Worm (Caenorhabditis elegans): Measurements from ENCODE around the gene B0303.14.

DNA sequence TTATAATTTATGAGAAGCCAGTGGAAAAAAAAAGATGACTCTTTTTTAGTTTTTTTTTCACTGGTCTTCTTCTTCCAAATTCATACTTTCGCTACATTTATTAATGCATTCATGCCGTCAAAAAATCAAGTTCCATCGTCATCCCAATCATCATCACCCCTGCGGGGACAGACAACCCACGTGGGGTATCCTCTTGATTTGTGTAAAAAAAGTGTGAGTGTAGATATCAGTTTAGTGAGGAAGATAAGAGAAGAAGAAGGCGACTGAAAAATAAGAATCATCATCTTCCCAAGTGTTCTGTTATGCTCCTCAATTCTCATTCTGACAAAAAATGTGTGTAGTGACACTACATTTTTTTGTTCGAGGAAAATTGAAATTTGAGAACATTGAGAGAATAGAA lies 16.0 kb upstream of the B0303.14 start:
- TF ChIP-seq elt-3 (tag; optimal IDR thresholded peaks at IDR 0.05) (peak in 1 of 6 experiments; percentile 54), sptf-1 (tag; optimal IDR thresholded peaks at IDR 0.05) (no peak), unc-98 (GFP tag; IDR thresholded peaks at IDR 0.05) (no peak), snpc-4 (tag; optimal IDR thresholded peaks at IDR 0.05) (no peak), ceh-82 (tag; optimal IDR thresholded peaks at IDR 0.05) (no peak), lin-13 (GFP tag; optimal IDR thresholded peaks at IDR 0.05) (no peak), ces-1 (GFP tag; optimal IDR thresholded peaks at IDR 0.05) (no peak), nhr-19 (GFP tag; conservative IDR thresholded peaks at IDR 0.05) (no peak), ztf-11 (tag; optimal IDR thresholded peaks at IDR 0.05) (no peak), skn-1 (tag; optimal IDR thresholded peaks at IDR 0.05) (no peak), nhr-77 (tag; optimal IDR thresholded peaks at IDR 0.05) (no peak), elt-2 (tag; optimal IDR thresholded peaks at IDR 0.05) (no peak), lsy-2 (tag; optimal IDR thresholded peaks at IDR 0.05) (no peak)

All from whole organism, L1 larva.